Fruit fly (Drosophila melanogaster) whole organism: Measurements from ENCODE around the gene CG11151.

Source experiments
- CG8478 ChIP-seq: fragments of >200 bp; optimal IDR thresholded peaks from 2 replicates; lab custom pipeline; 2018; ENCODE audit warnings: inconsistent platforms
- psq ChIP-seq: fragments of >200 bp; optimal IDR thresholded peaks from 2 replicates; lab custom pipeline; 2017
- usp ChIP-seq: fragments of >200 bp; optimal IDR thresholded peaks from 2 replicates; lab custom pipeline; 2017; ENCODE audit warnings: missing biosample characterization, missing genetic modification characterization, mixed read lengths

dm6 chrX:13744599-13745052, 5.1 kb downstream of the CG11151 start, which contains the start of gene Grip91:
- no peak for TF ChIP-seq psq (lab: Kevin White, UChicago)
- TF ChIP-seq CG8478 (lab: Kevin White, UChicago): no peak
- no peak for TF ChIP-seq usp (GFP tag; lab: Kevin White, UChicago)
